Fruit fly (Drosophila melanogaster) whole organism, pupa: ENCODE results near the gene CG45099.

Experiments used
- CG12605 ChIP-seq: fragments of 200-800 bp; sonication (Bioruptor generic); IDR thresholded peaks from 2 replicates; pipeline ENCODE4 v1.3.6; 2022; ENCODE audit warnings: missing biosample characterization, missing genetic modification characterization
- CG14655 ChIP-seq: fragments of 200-800 bp; sonication (Bioruptor generic); optimal IDR thresholded peaks from 3 replicates; lab custom pipeline; 2017; ENCODE audit warnings: mild to moderate bottlenecking, missing biosample characterization, missing genetic modification reagents, missing genetic modification characterization
- CG17806 ChIP-seq: fragments of 200-800 bp; sonication (Bioruptor generic); optimal IDR thresholded peaks from 2 replicates; lab custom pipeline; 2018; ENCODE audit warnings: missing biosample characterization, mild to moderate bottlenecking, missing genetic modification characterization, moderate library complexity
- CG34367 ChIP-seq: fragments of 200-800 bp; sonication (Bioruptor generic); optimal IDR thresholded peaks from 2 replicates; lab custom pipeline; 2018; ENCODE audit warnings: missing biosample characterization, mild to moderate bottlenecking, missing genetic modification characterization
- CG8159 ChIP-seq: fragments of 200-800 bp; sonication (Bioruptor generic); optimal IDR thresholded peaks from 3 replicates; lab custom pipeline; 2018; ENCODE audit warnings: missing biosample characterization, mild to moderate bottlenecking, missing genetic modification characterization, moderate library complexity
- CG8301 ChIP-seq: fragments of 200-800 bp; sonication (Bioruptor generic); optimal IDR thresholded peaks from 2 replicates; lab custom pipeline; 2018; ENCODE audit warnings: missing biosample characterization, mild to moderate bottlenecking, missing genetic modification characterization
- EcR ChIP-seq: fragments of 200-800 bp; sonication (Bioruptor generic); optimal IDR thresholded peaks from 3 replicates; lab custom pipeline; 2019; ENCODE audit warnings: missing biosample characterization, missing genetic modification characterization, mild to moderate bottlenecking, moderate library complexity, missing genetic modification reagents
- Ets98B ChIP-seq: fragments of 200-800 bp; sonication (Bioruptor generic); IDR thresholded peaks from 2 replicates; pipeline ENCODE4 v1.3.6; 2022; ENCODE audit warnings: missing biosample characterization, missing genetic modification characterization
- Pif1A ChIP-seq: fragments of 200-800 bp; sonication (Bioruptor generic); optimal IDR thresholded peaks from 3 replicates; lab custom pipeline; 2016; ENCODE audit warnings: missing biosample characterization, missing genetic modification characterization
- fd96Ca ChIP-seq: fragments of 200-800 bp; sonication (Bioruptor generic); IDR thresholded peaks from 3 replicates; pipeline ENCODE4 v1.3.6; 2022; ENCODE audit warnings: missing biosample characterization, missing genetic modification characterization
- rn ChIP-seq: fragments of 200-800 bp; sonication (Bioruptor generic); IDR thresholded peaks from 2 replicates; pipeline ENCODE4 v1.3.6; 2022; ENCODE audit warnings: missing biosample characterization, missing genetic modification characterization

- TF ChIP-seq CG12605 (GFP tag; lab: Robert Waterston, UW): no peak
- TF ChIP-seq Pif1A (GFP tag; lab: Kevin White, UChicago): no peak
- no peak for TF ChIP-seq CG17806
- no peak for TF ChIP-seq fd96Ca (GFP tag; lab: Robert Waterston, UW)
- TF ChIP-seq EcR (GFP tag; lab: Kevin White, UChicago): no peak
- TF ChIP-seq CG14655 (GFP tag; lab: Kevin White, UChicago): no peak
- TF ChIP-seq CG8159: no peak
- no peak for TF ChIP-seq CG34367 (tag; lab: Kevin White, UChicago)
- no peak for TF ChIP-seq rn (GFP tag; lab: Robert Waterston, UW)
- TF ChIP-seq CG8301 (tag; lab: Kevin White, UChicago): no peak
- TF ChIP-seq Ets98B (GFP tag; lab: Robert Waterston, UW): no peak
These were observed 19.7 kb upstream of the CG45099 start for dm6 chr3R:22053740-22054139.
